Fruit fly (Drosophila melanogaster) whole organism, wandering third instar larva: Measurements from ENCODE around the gene plh.

Source experiments
- CG32264 ChIP-seq: fragments of 200-800 bp; sonication (Bioruptor generic); optimal IDR thresholded peaks from 2 replicates; lab custom pipeline; 2016; ENCODE audit warnings: missing biosample characterization, missing genetic modification characterization
- Hr78 ChIP-seq: fragments of >200 bp; optimal IDR thresholded peaks from 2 replicates; lab custom pipeline; 2017; ENCODE audit warnings: missing biosample characterization, missing genetic modification characterization
- Myc ChIP-seq: fragments of >200 bp; optimal IDR thresholded peaks from 2 replicates; lab custom pipeline; 2017
- N ChIP-seq: fragments of >200 bp; optimal IDR thresholded peaks from 2 replicates; lab custom pipeline; 2018; ENCODE audit warnings: missing biosample characterization, missing external identifiers, missing genetic modification characterization
- OdsH ChIP-seq: fragments of 200-800 bp; sonication (Bioruptor generic); optimal IDR thresholded peaks from 2 replicates; lab custom pipeline; 2016; ENCODE audit warnings: missing biosample characterization, mild to moderate bottlenecking, missing genetic modification characterization
- fru ChIP-seq: fragments of 200-800 bp; sonication (Bioruptor generic); optimal IDR thresholded peaks from 3 replicates; lab custom pipeline; 2016; ENCODE audit warnings: missing biosample characterization, mild to moderate bottlenecking, missing genetic modification characterization
- h ChIP-seq: fragments of 200-800 bp; sonication (Bioruptor generic); optimal IDR thresholded peaks from 3 replicates; lab custom pipeline; 2016; ENCODE audit warnings: missing biosample characterization, mild to moderate bottlenecking, missing genetic modification characterization
- lola ChIP-seq: fragments of >200 bp; optimal IDR thresholded peaks from 2 replicates; lab custom pipeline; 2017; ENCODE audit warnings: missing biosample characterization, missing genetic modification characterization
- pan ChIP-seq: fragments of >200 bp; optimal IDR thresholded peaks from 2 replicates; lab custom pipeline; 2017
- psq ChIP-seq: fragments of 200-800 bp; sonication (Bioruptor generic); optimal IDR thresholded peaks from 3 replicates; lab custom pipeline; 2017; ENCODE audit warnings: missing biosample characterization, mild to moderate bottlenecking, missing genetic modification characterization, moderate library complexity
- tai ChIP-seq: sonication (Bioruptor generic); optimal IDR thresholded peaks from 2 replicates; lab custom pipeline; 2016; ENCODE audit warnings: missing biosample characterization, missing genetic modification characterization
- woc ChIP-seq: sonication (Bioruptor generic); optimal IDR thresholded peaks from 2 replicates; lab custom pipeline; 2016; ENCODE audit warnings: missing biosample characterization, mild to moderate bottlenecking, missing genetic modification characterization

- TF ChIP-seq pan (lab: Kevin White, UChicago) (no peak), Myc (lab: Kevin White, UChicago) (no peak), OdsH (GFP tag; lab: Kevin White, UChicago) (no peak), psq (GFP tag; lab: Kevin White, UChicago) (no peak), h (GFP tag; lab: Kevin White, UChicago) (no peak), CG32264 (GFP tag; lab: Kevin White, UChicago) (no peak), fru (no peak), tai (GFP tag; lab: Kevin White, UChicago) (no peak), N (GFP tag; lab: Kevin White, UChicago) (no peak), woc (GFP tag; lab: Kevin White, UChicago) (no peak), Hr78 (GFP tag; lab: Kevin White, UChicago) (no peak), lola (GFP tag; lab: Kevin White, UChicago) (no peak)
These were observed 46.4 kb upstream of the plh start for dm6 chr3R:5057273-5057672.
